Worm (Caenorhabditis elegans) whole organism, L4/young adult: ENCODE measurements around the gene srw-32.

Source experiments
- W03F9.2 ChIP-seq: fragments of 150-350 bp; optimal IDR thresholded peaks from 2 replicates; lab custom pipeline; 2014; ENCODE audit warnings: missing biosample characterization, missing genetic modification characterization
- dao-5 ChIP-seq: sonication (generic microtip); optimal IDR thresholded peaks from 2 replicates; lab custom pipeline; 2016; ENCODE audit warnings: missing genotype, missing genetic modification characterization, moderate library complexity, missing compliant biosample characterization
- him-1 ChIP-seq: sonication (generic microtip); optimal IDR thresholded peaks from 2 replicates; lab custom pipeline; 2016; ENCODE audit warnings: missing genotype, missing genetic modification reagents, missing genetic modification characterization, missing compliant biosample characterization

ce11 chrV:17520735-17521134 lies 12.1 kb downstream of the srw-32 start, which contains the start of gene fbxa-136:
- TF ChIP-seq dao-5 (tag; lab: Kevin White, UChicago), result no peak
- no peak for TF ChIP-seq W03F9.2 (tag; lab: Kevin White, UChicago)
- no peak for TF ChIP-seq him-1
